Fruit fly (Drosophila melanogaster) whole organism, wandering third instar larva: ENCODE results near the gene CG14615.

Experiments used
- CrebA ChIP-seq: fragments of 200-800 bp; sonication (Bioruptor generic); optimal IDR thresholded peaks from 2 replicates; lab custom pipeline; 2016; ENCODE audit warnings: missing biosample characterization, mild to moderate bottlenecking, missing genetic modification characterization, borderline replicate concordance
- Dfd ChIP-seq: fragments of >200 bp; optimal IDR thresholded peaks from 2 replicates; lab custom pipeline; 2017; ENCODE audit warnings: missing biosample characterization, missing genetic modification characterization
- Myc ChIP-seq: fragments of >200 bp; optimal IDR thresholded peaks from 2 replicates; lab custom pipeline; 2017
- OdsH ChIP-seq: fragments of 200-800 bp; sonication (Bioruptor generic); optimal IDR thresholded peaks from 2 replicates; lab custom pipeline; 2016; ENCODE audit warnings: missing biosample characterization, mild to moderate bottlenecking, missing genetic modification characterization
- br ChIP-seq: fragments of 200-800 bp; sonication (Bioruptor generic); optimal IDR thresholded peaks from 2 replicates; lab custom pipeline; 2016; ENCODE audit warnings: missing biosample characterization, missing genetic modification characterization
- lola ChIP-seq: fragments of >200 bp; optimal IDR thresholded peaks from 2 replicates; lab custom pipeline; 2017; ENCODE audit warnings: missing biosample characterization, missing genetic modification characterization
- psq ChIP-seq: fragments of 200-800 bp; sonication (Bioruptor generic); optimal IDR thresholded peaks from 3 replicates; lab custom pipeline; 2017; ENCODE audit warnings: missing biosample characterization, mild to moderate bottlenecking, missing genetic modification characterization, moderate library complexity

DNA sequence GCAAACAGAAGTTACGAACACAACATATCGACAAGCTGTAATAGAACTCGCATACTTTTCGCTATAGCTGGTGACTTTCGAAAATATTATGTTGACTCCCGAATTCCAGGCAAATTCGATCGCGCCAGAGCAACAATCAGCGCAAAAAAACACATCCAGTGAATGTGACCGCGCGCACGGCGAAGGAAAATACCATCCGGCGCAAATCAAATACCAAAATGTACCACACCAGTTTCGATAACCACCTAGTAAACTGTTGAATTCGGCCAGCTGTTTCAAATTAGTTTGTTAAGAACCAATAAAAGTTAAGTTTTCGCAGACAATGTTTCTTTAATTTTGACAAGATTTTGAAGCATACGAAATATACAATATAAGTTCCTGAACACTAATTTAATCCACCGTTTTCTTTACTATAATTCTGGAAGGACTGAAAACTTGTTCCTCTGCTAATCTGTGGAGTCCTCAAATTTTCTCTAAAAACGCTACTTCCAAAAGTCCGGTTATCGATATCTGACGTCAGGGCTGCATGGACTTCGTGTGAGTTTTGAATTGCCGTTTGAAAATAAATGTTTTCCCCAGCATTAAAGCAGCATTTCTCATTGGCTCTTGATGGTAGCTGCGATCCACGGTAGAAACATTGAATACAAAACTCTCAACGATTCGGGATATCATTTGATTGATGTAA is 32.7 kb upstream of the CG14615 start, which contains the start of the genes Cp110 and CG12576:
- TF ChIP-seq br (GFP tag; lab: Kevin White, UChicago) (no peak), Myc (no peak), Dfd (no peak), psq (GFP tag; lab: Kevin White, UChicago) (no peak), CrebA (GFP tag; lab: Kevin White, UChicago) (no peak), OdsH (GFP tag; lab: Kevin White, UChicago) (no peak), lola (no peak)
